Fruit fly (Drosophila melanogaster): ENCODE measurements around the gene slo.

dm6 chr3R:24649923-24650322, 12.4 kb upstream of the slo start, which contains the start of the genes puf and ash2:
- no peak for TF ChIP-seq D1 (tag; optimal IDR thresholded peaks at IDR 0.05)
- no peak for TF ChIP-seq CG8301 (tag; optimal IDR thresholded peaks at IDR 0.05)
- TF ChIP-seq CG13204 (GFP tag; optimal IDR thresholded peaks at IDR 0.05) = no peak
- TF ChIP-seq CG12605 (GFP tag; IDR thresholded peaks at IDR 0.05) = no peak
- TF ChIP-seq CG9948 (tag; optimal IDR thresholded peaks at IDR 0.05) = no peak
- TF ChIP-seq CG15710 (tag; optimal IDR thresholded peaks at IDR 0.05) = no peak
- TF ChIP-seq CG8159 (tag; optimal IDR thresholded peaks at IDR 0.05) = no peak
- no peak for TF ChIP-seq rn (GFP tag; IDR thresholded peaks at IDR 0.05)
- TF ChIP-seq gl (tag; optimal IDR thresholded peaks at IDR 0.05) = no peak
- TF ChIP-seq CG14655 (GFP tag; optimal IDR thresholded peaks at IDR 0.05) = no peak
- no peak for TF ChIP-seq Snoo (tag; optimal IDR thresholded peaks at IDR 0.05)
- TF ChIP-seq EcR (GFP tag; optimal IDR thresholded peaks at IDR 0.05) = no peak
